Worm (Caenorhabditis elegans) whole organism, mixed stage, embryonic: ENCODE data around the gene F47G3.1.

Source experiments
- elt-1 ChIP-seq: sonication (generic microtip); optimal IDR thresholded peaks from 2 replicates; lab custom pipeline; 2017; ENCODE audit warnings: missing genetic modification characterization, mild to moderate bottlenecking, missing compliant biosample characterization, antibody characterized with exemption, moderate library complexity, borderline replicate concordance; ENCODE audit not compliant: insufficient read depth
- lsy-2 ChIP-seq: fragments of 150-350 bp; optimal IDR thresholded peaks from 2 replicates; lab custom pipeline; 2014; ENCODE audit warnings: missing biosample characterization, missing genetic modification characterization
- nhr-76 ChIP-seq: sonication (generic microtip); optimal IDR thresholded peaks from 2 replicates; lab custom pipeline; 2017; ENCODE audit warnings: missing biosample characterization, missing genetic modification characterization

DNA sequence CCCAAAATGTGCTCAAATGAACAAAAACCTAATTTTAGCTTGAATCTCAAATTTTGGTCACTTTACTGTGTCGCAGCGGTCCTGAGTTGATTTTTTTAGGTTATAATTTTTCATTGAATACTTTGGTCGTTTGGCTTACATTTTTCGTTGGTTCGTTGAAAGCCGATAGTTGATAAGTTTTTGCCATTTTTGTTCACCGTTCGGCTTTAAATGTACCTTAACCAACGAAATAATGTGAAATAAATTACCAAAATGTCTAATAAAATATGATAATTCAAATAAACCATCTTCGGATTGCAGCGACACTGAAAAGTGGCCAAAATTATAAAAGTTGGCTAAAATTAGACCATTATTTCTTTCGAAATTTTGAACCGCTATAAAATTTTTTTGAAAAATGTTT, 44.8 kb downstream of the F47G3.1 start:
- TF ChIP-seq lsy-2 (no peak), nhr-76 (tag; lab: Kevin White, UChicago) (no peak), elt-1 (tag; lab: Kevin White, UChicago) (no peak)
